Worm (Caenorhabditis elegans) whole organism, early embryonic: ENCODE measurements around the gene osm-6.

Experiments
- F13C5.2 ChIP-seq: sonication (generic microtip); optimal IDR thresholded peaks from 2 replicates; lab custom pipeline; 2017; ENCODE audit warnings: mild to moderate bottlenecking, missing genetic modification characterization, inconsistent platforms, missing compliant biosample characterization
- aly-1 ChIP-seq: sonication (generic microtip); optimal IDR thresholded peaks from 2 replicates; lab custom pipeline; 2016; ENCODE audit warnings: missing genetic modification characterization, missing compliant biosample characterization
- ama-1 ChIP-seq: fragments of 150-350 bp; optimal IDR thresholded peaks from 2 replicates; lab custom pipeline; 2014
- ceh-36 ChIP-seq: sonication (generic microtip); optimal IDR thresholded peaks from 2 replicates; lab custom pipeline; 2016; ENCODE audit warnings: missing genetic modification characterization, inconsistent platforms, missing compliant biosample characterization
- flt-1 ChIP-seq: fragments of 200-800 bp; sonication (Bioruptor generic); IDR thresholded peaks from 2 replicates; pipeline ENCODE4 v1.3.6; 2022; ENCODE audit warnings: missing genetic modification characterization, missing compliant biosample characterization
- hnd-1 ChIP-seq: sonication (generic microtip); optimal IDR thresholded peaks from 2 replicates; lab custom pipeline; 2016; ENCODE audit warnings: missing genetic modification characterization, missing compliant biosample characterization
- pes-1 ChIP-seq: fragments of 200-800 bp; sonication (Bioruptor generic); IDR thresholded peaks from 2 replicates; pipeline ENCODE4 v1.3.6; 2022; ENCODE audit warnings: missing genetic modification reagents, missing genetic modification characterization, missing compliant biosample characterization
- sea-1 ChIP-seq: fragments of 200-800 bp; sonication (Bioruptor generic); conservative IDR thresholded peaks from 2 replicates; pipeline ENCODE4 v1.3.6; 2022; ENCODE audit warnings: missing genetic modification characterization, missing compliant biosample characterization
- tbx-11 ChIP-seq: fragments of 200-800 bp; sonication (Bioruptor generic); IDR thresholded peaks from 2 replicates; pipeline ENCODE4 v1.3.6; 2022; ENCODE audit warnings: missing genetic modification characterization, missing compliant biosample characterization
- tbx-37 ChIP-seq: fragments of 200-800 bp; sonication (Bioruptor generic); conservative IDR thresholded peaks from 2 replicates; pipeline ENCODE4 v1.3.6; 2022; ENCODE audit warnings: missing genetic modification reagents, missing genetic modification characterization, missing compliant biosample characterization
- tra-4 ChIP-seq: sonication (generic microtip); optimal IDR thresholded peaks from 2 replicates; lab custom pipeline; 2017; ENCODE audit warnings: missing genetic modification characterization, missing compliant biosample characterization

DNA sequence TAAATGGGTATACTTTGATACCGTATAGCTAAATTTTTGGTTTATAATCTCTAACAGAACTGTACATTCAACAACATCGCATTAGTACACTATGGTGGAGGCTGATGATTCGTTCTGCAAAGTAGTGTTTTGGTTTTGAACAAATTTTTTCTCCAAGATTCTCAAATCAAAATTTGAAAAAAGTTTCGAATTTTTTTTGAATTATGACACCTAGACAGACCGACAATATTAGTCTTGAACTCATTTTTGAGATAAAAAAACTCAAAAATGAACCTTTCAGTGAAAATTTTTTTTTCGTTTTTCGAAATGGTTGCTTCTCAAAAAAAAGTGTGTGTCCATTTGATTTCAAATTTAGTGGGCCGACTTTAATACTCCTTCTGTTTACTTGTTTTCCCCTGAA, 18.2 kb upstream of the osm-6 start:
- TF ChIP-seq tbx-37 (no peak), aly-1 (tag; lab: Kevin White, UChicago) (no peak), ceh-36 (no peak), sea-1 (GFP tag; lab: Robert Waterston, UW) (no peak), tbx-11 (GFP tag; lab: Robert Waterston, UW) (no peak), ama-1 (lab: Kevin White, UChicago) (no peak), F13C5.2 (no peak), flt-1 (GFP tag; lab: Robert Waterston, UW) (no peak), pes-1 (GFP tag; lab: Robert Waterston, UW) (no peak), hnd-1 (tag; lab: Kevin White, UChicago) (no peak), tra-4 (tag; lab: Kevin White, UChicago) (no peak)
